Worm (Caenorhabditis elegans) whole organism, L4 larva: Measurements from ENCODE around the gene ZK822.9.

Source experiments
- F26F4.8 ChIP-seq: fragments of 200-800 bp; sonication (Bioruptor generic); conservative IDR thresholded peaks from 2 replicates; pipeline ENCODE4 v1.3.6; 2022; ENCODE audit warnings: missing genetic modification characterization, missing compliant biosample characterization
- F44E2.7 ChIP-seq: fragments of 200-800 bp; sonication (Bioruptor generic); IDR thresholded peaks from 2 replicates; pipeline ENCODE4 v2.1.2; 2022; ENCODE audit warnings: missing genetic modification characterization, missing compliant biosample characterization
- R02D3.7 ChIP-seq: fragments of 150-350 bp; sonication (generic microtip); optimal IDR thresholded peaks from 3 replicates; lab custom pipeline; 2014; ENCODE audit warnings: missing biosample characterization, missing genetic modification characterization
- T26A8.4 ChIP-seq: fragments of 200-800 bp; sonication (Bioruptor generic); IDR thresholded peaks from 2 replicates; pipeline ENCODE4 v1.3.6; 2022; ENCODE audit warnings: missing genetic modification characterization, missing compliant biosample characterization
- Y105C5A.15 ChIP-seq: fragments of 200-800 bp; sonication (Bioruptor generic); IDR thresholded peaks from 2 replicates; pipeline ENCODE4 v1.3.6; 2022; ENCODE audit warnings: missing genetic modification characterization, missing compliant biosample characterization
- Y48G9A.11 ChIP-seq: fragments of 200-800 bp; sonication (Bioruptor generic); IDR thresholded peaks from 2 replicates; pipeline ENCODE4 v1.3.6; 2022; ENCODE audit warnings: missing genetic modification reagents, missing genetic modification characterization, missing compliant biosample characterization
- aha-1 ChIP-seq: fragments of 150-350 bp; peaks from one replicate; lab custom pipeline; 2014; ENCODE audit warnings: missing biosample characterization, missing genetic modification characterization
- attf-4 ChIP-seq: sonication (generic microtip); optimal IDR thresholded peaks from 3 replicates; lab custom pipeline; 2017; ENCODE audit warnings: missing biosample characterization, missing genetic modification characterization
- ceh-20 ChIP-seq: fragments of 200-800 bp; sonication (Bioruptor generic); IDR thresholded peaks from 2 replicates; pipeline ENCODE4 v1.3.6; 2022; ENCODE audit warnings: missing genetic modification reagents, missing genetic modification characterization, missing compliant biosample characterization
- ceh-44 ChIP-seq: fragments of 200-800 bp; sonication (Bioruptor generic); IDR thresholded peaks from 2 replicates; pipeline ENCODE4 v1.3.6; 2022; ENCODE audit warnings: missing genetic modification reagents, missing genetic modification characterization, missing compliant biosample characterization
- ceh-62 ChIP-seq: sonication (generic microtip); optimal IDR thresholded peaks from 2 replicates; lab custom pipeline; 2017; ENCODE audit warnings: missing biosample characterization, missing genetic modification characterization
- ceh-82 ChIP-seq: sonication (generic microtip); optimal IDR thresholded peaks from 2 replicates; lab custom pipeline; 2017; ENCODE audit warnings: missing biosample characterization, missing genetic modification characterization
- daf-12 ChIP-seq: fragments of 150-350 bp; optimal IDR thresholded peaks from 2 replicates; lab custom pipeline; 2014; ENCODE audit warnings: missing biosample characterization, missing genetic modification reagents, missing genetic modification characterization
- daf-8 ChIP-seq: fragments of 200-800 bp; sonication (Bioruptor generic); IDR thresholded peaks from 2 replicates; pipeline ENCODE4 v1.3.6; 2022; ENCODE audit warnings: missing genetic modification characterization, missing compliant biosample characterization
- dmd-6 ChIP-seq: fragments of 200-800 bp; sonication (Bioruptor generic); IDR thresholded peaks from 2 replicates; pipeline ENCODE4 v1.3.6; 2022; ENCODE audit warnings: missing genetic modification reagents, missing genetic modification characterization, missing compliant biosample characterization
- dmd-8 ChIP-seq: fragments of 200-800 bp; sonication (Bioruptor generic); IDR thresholded peaks from 2 replicates; pipeline ENCODE4 v1.3.6; 2022; ENCODE audit warnings: missing genetic modification characterization, missing compliant biosample characterization
- dpl-1 ChIP-seq: fragments of 150-350 bp; optimal IDR thresholded peaks from 2 replicates; lab custom pipeline; 2014; ENCODE audit warnings: missing biosample characterization, missing genetic modification reagents, missing genetic modification characterization
- egl-27 ChIP-seq: sonication (generic microtip); optimal IDR thresholded peaks from 3 replicates; lab custom pipeline; 2017; ENCODE audit warnings: missing biosample characterization, missing genetic modification reagents, missing genetic modification characterization
- gei-8 ChIP-seq: fragments of 200-800 bp; sonication (Bioruptor generic); optimal IDR thresholded peaks from 2 replicates; lab custom pipeline; 2018; ENCODE audit warnings: mild to moderate bottlenecking, missing genetic modification characterization, missing compliant biosample characterization
- hlh-30 ChIP-seq: sonication (generic microtip); optimal IDR thresholded peaks from 2 replicates; lab custom pipeline; 2017; ENCODE audit warnings: antibody characterized with exemption, mild to moderate bottlenecking, missing genetic modification characterization, missing compliant biosample characterization; ENCODE audit not compliant: insufficient read depth
- hmg-1.1 ChIP-seq: fragments of 200-800 bp; sonication (Bioruptor generic); IDR thresholded peaks from 2 replicates; pipeline ENCODE4 v1.3.6; 2022; ENCODE audit warnings: missing genetic modification reagents, missing genetic modification characterization, missing compliant biosample characterization
- jun-1 ChIP-seq: fragments of 150-350 bp; optimal IDR thresholded peaks from 2 replicates; lab custom pipeline; 2014; ENCODE audit warnings: missing biosample characterization, missing genetic modification reagents, missing genetic modification characterization
- lin-1 ChIP-seq: fragments of 200-800 bp; sonication (Bioruptor generic); IDR thresholded peaks from 2 replicates; pipeline ENCODE4 v1.3.6; 2022; ENCODE audit warnings: missing genetic modification reagents, missing genetic modification characterization, missing compliant biosample characterization
- lin-29 ChIP-seq: fragments of 200-800 bp; sonication (Bioruptor generic); IDR thresholded peaks from 2 replicates; pipeline ENCODE4 v1.3.6; 2022; ENCODE audit warnings: missing genetic modification reagents, missing genetic modification characterization, missing compliant biosample characterization
- lsy-2 ChIP-seq, 2 experiments: fragments of 150-350 bp in 1 of 2; sonication (generic microtip) in 1 of 2; optimal IDR thresholded peaks; 2 replicates each; lab custom pipeline; 2014 to 2017; ENCODE audit warnings: missing biosample characterization in 2 of 2, missing genetic modification characterization in 2 of 2
- madf-5 ChIP-seq, 2 experiments: fragments of 200-800 bp; sonication (Bioruptor generic); IDR thresholded peaks; 2 replicates each; pipeline ENCODE4 v1.3.6; 2022; ENCODE audit warnings: missing compliant biosample characterization in 2 of 2, missing genetic modification characterization in 2 of 2
- mdl-1 ChIP-seq, 2 experiments: fragments of 150-350 bp in 1 of 2; sonication (generic microtip) in 1 of 2; optimal IDR thresholded peaks; 2 replicates each; lab custom pipeline; 2014 to 2017; ENCODE audit warnings: missing biosample characterization in 2 of 2, missing genetic modification characterization in 2 of 2
- mep-1 ChIP-seq: fragments of 150-350 bp; sonication (generic microtip); optimal IDR thresholded peaks from 3 replicates; lab custom pipeline; 2014; ENCODE audit warnings: missing biosample characterization, missing genetic modification characterization
- mes-2 ChIP-seq: sonication (generic microtip); optimal IDR thresholded peaks from 2 replicates; lab custom pipeline; 2016; ENCODE audit warnings: missing genotype, mild to moderate bottlenecking, missing genetic modification characterization, missing compliant biosample characterization; ENCODE audit not compliant: poor library complexity, severe bottlenecking
- mxl-2 ChIP-seq: fragments of 200-800 bp; sonication (Bioruptor generic); conservative IDR thresholded peaks from 2 replicates; pipeline ENCODE4 v1.3.6; 2022; ENCODE audit warnings: missing genetic modification reagents, missing genetic modification characterization, missing compliant biosample characterization
- mxl-3 ChIP-seq: fragments of 200-800 bp; sonication (Bioruptor generic); optimal IDR thresholded peaks from 2 replicates; lab custom pipeline; 2018; ENCODE audit warnings: mild to moderate bottlenecking, missing genetic modification characterization, missing compliant biosample characterization
- nhr-10 ChIP-seq: fragments of 150-350 bp; optimal IDR thresholded peaks from 2 replicates; lab custom pipeline; 2014; ENCODE audit warnings: missing biosample characterization, missing genetic modification characterization
- nhr-11 ChIP-seq: fragments of 150-350 bp; optimal IDR thresholded peaks from 2 replicates; lab custom pipeline; 2014; ENCODE audit warnings: missing biosample characterization, missing genetic modification characterization
- nhr-111 ChIP-seq: fragments of 200-800 bp; sonication (Bioruptor generic); optimal IDR thresholded peaks from 2 replicates; lab custom pipeline; 2018; ENCODE audit warnings: mild to moderate bottlenecking, missing genetic modification characterization, missing compliant biosample characterization
- nhr-25 ChIP-seq: sonication (generic microtip); optimal IDR thresholded peaks from 2 replicates; lab custom pipeline; 2017; ENCODE audit warnings: missing genetic modification characterization, mild to moderate bottlenecking, missing compliant biosample characterization, antibody characterized with exemption, moderate library complexity, borderline replicate concordance; ENCODE audit not compliant: insufficient read depth
- nhr-41 ChIP-seq: fragments of 200-800 bp; sonication (Bioruptor generic); IDR thresholded peaks from 2 replicates; pipeline ENCODE4 v1.3.6; 2022; ENCODE audit warnings: missing genetic modification reagents, missing genetic modification characterization, missing compliant biosample characterization
- nhr-42 ChIP-seq: fragments of 200-800 bp; sonication (Bioruptor generic); IDR thresholded peaks from 2 replicates; pipeline ENCODE4 v1.3.6; 2022; ENCODE audit warnings: missing genetic modification characterization, missing compliant biosample characterization
- nhr-48 ChIP-seq: sonication (generic microtip); optimal IDR thresholded peaks from 2 replicates; lab custom pipeline; 2016; ENCODE audit warnings: mild to moderate bottlenecking, missing genetic modification characterization, missing compliant biosample characterization
- nhr-76 ChIP-seq: fragments of 150-350 bp; optimal IDR thresholded peaks from 2 replicates; lab custom pipeline; 2014; ENCODE audit warnings: missing biosample characterization, missing genetic modification characterization
- nhr-77 ChIP-seq: fragments of 150-350 bp; optimal IDR thresholded peaks from 2 replicates; lab custom pipeline; 2014; ENCODE audit warnings: missing biosample characterization, missing genetic modification characterization
- pha-4 ChIP-seq, 2 experiments: fragments of 150-350 bp in 1 of 2; fragments of 200-800 bp in 1 of 2; sonication (Bioruptor generic) in 1 of 2; IDR thresholded peaks in 1 of 2; optimal IDR thresholded peaks in 1 of 2; 2 replicates each; pipeline versions ENCODE4 v1.3.6 to Lab custom; 2014 to 2022; ENCODE audit warnings: missing genetic modification characterization in 2 of 2, missing genetic modification reagents in 2 of 2, missing biosample characterization in 1 of 2, missing compliant biosample characterization in 1 of 2
- rbr-2 ChIP-seq: sonication (generic microtip); optimal IDR thresholded peaks from 2 replicates; lab custom pipeline; 2016; ENCODE audit warnings: missing genotype, missing genetic modification characterization, missing compliant biosample characterization
- snpc-1.2 ChIP-seq: fragments of 200-800 bp; sonication (Bioruptor generic); IDR thresholded peaks from 2 replicates; pipeline ENCODE4 v1.3.6; 2022; ENCODE audit warnings: missing genetic modification reagents, missing genetic modification characterization, missing compliant biosample characterization
- snpc-4 ChIP-seq: fragments of 150-350 bp; optimal IDR thresholded peaks from 2 replicates; lab custom pipeline; 2014; ENCODE audit warnings: missing biosample characterization, missing genetic modification characterization
- spr-3 ChIP-seq: fragments of 200-800 bp; sonication (Bioruptor generic); optimal IDR thresholded peaks from 2 replicates; lab custom pipeline; 2018; ENCODE audit warnings: mild to moderate bottlenecking, missing genetic modification characterization, missing compliant biosample characterization
- tra-1 ChIP-seq: fragments of 200-800 bp; sonication (Bioruptor generic); IDR thresholded peaks from 2 replicates; pipeline ENCODE4 v1.3.6; 2022; ENCODE audit warnings: missing genetic modification reagents, missing genetic modification characterization, missing compliant biosample characterization
- unc-130 ChIP-seq: sonication (generic microtip); optimal IDR thresholded peaks from 2 replicates; lab custom pipeline; 2016; ENCODE audit warnings: missing genetic modification reagents, missing genetic modification characterization, missing compliant biosample characterization
- unc-62 ChIP-seq, 3 experiments: fragments of 150-350 bp in 1 of 3; sonication (generic microtip); optimal IDR thresholded peaks in 2 of 3; peaks in 1 of 3; 1 replicate in 1 of 3; 2 replicates in 2 of 3; lab custom pipeline; 2014 to 2017; ENCODE audit warnings: missing biosample characterization in 3 of 3, missing genetic modification characterization in 3 of 3, missing genetic modification reagents in 3 of 3, missing genotype in 1 of 3
- zag-1 ChIP-seq: fragments of 150-350 bp; optimal IDR thresholded peaks from 2 replicates; lab custom pipeline; 2014; ENCODE audit warnings: missing biosample characterization, missing genetic modification characterization
- zip-11 ChIP-seq: fragments of 200-800 bp; sonication (Bioruptor generic); IDR thresholded peaks from 2 replicates; pipeline ENCODE4 v1.3.6; 2022; ENCODE audit warnings: missing genetic modification characterization, missing compliant biosample characterization
- ztf-11 ChIP-seq: fragments of 150-350 bp; optimal IDR thresholded peaks from 2 replicates; lab custom pipeline; 2014; ENCODE audit warnings: missing biosample characterization, missing genetic modification characterization

The ZK822.9 gene

ce11 chrIV:11957074-11957473 lies 41.3 kb downstream of the ZK822.9 start:
- no peak for TF ChIP-seq dmd-8 (GFP tag; lab: Robert Waterston, UW)
- no peak for TF ChIP-seq unc-130 (GFP tag; lab: Kevin White, UChicago)
- TF ChIP-seq F26F4.8 (GFP tag; lab: Robert Waterston, UW): no peak
- no peak for TF ChIP-seq ceh-82 (tag; lab: Kevin White, UChicago)
- no peak for TF ChIP-seq attf-4
- TF ChIP-seq nhr-11 (tag; lab: Kevin White, UChicago): no peak
- TF ChIP-seq tra-1: no peak
- TF ChIP-seq unc-62 (GFP tag; optimal IDR thresholded peaks at IDR 0.05 in 1 of 2; lab: Kevin White, UChicago): peak in 1 of 2 experiments; percentile 22
- TF ChIP-seq unc-62 (tag; optimal IDR thresholded peaks at IDR 0.05; lab: Kevin White, UChicago): no peak
- no peak for TF ChIP-seq nhr-10 (tag; lab: Kevin White, UChicago)
- no peak for TF ChIP-seq jun-1 (tag; lab: Kevin White, UChicago)
- TF ChIP-seq snpc-1.2 (GFP tag; lab: Robert Waterston, UW): no peak
- TF ChIP-seq lin-29: no peak
- TF ChIP-seq zip-11 (GFP tag; lab: Robert Waterston, UW): no peak
- TF ChIP-seq ceh-44: no peak
- no peak for TF ChIP-seq rbr-2 (tag; lab: Kevin White, UChicago)
- TF ChIP-seq dpl-1 (GFP tag; lab: Kevin White, UChicago): no peak
- TF ChIP-seq mdl-1 (tag; optimal IDR thresholded peaks at IDR 0.05; lab: Kevin White, UChicago): peak in 1 of 2 experiments; percentile 33
- no peak for TF ChIP-seq F44E2.7
- no peak for TF ChIP-seq R02D3.7 (tag; lab: Kevin White, UChicago)
- TF ChIP-seq ztf-11 (tag; lab: Kevin White, UChicago): no peak
- TF ChIP-seq Y105C5A.15 (GFP tag; lab: Robert Waterston, UW): no peak
- no peak for TF ChIP-seq ceh-20 (GFP tag; lab: Robert Waterston, UW)
- TF ChIP-seq lsy-2 (tag; optimal IDR thresholded peaks at IDR 0.05; lab: Kevin White, UChicago): no peak
- TF ChIP-seq nhr-76 (tag; lab: Kevin White, UChicago): no peak
- TF ChIP-seq snpc-4 (tag; lab: Kevin White, UChicago): no peak
- TF ChIP-seq daf-8 (GFP tag; lab: Robert Waterston, UW): no peak
- TF ChIP-seq nhr-48: no peak
- TF ChIP-seq madf-5 (GFP tag; IDR thresholded peaks at IDR 0.05; lab: Robert Waterston, UW): no peak
- no peak for TF ChIP-seq T26A8.4 (GFP tag; lab: Robert Waterston, UW)
- no peak for TF ChIP-seq nhr-77 (tag; lab: Kevin White, UChicago)
- TF ChIP-seq mep-1 (tag; lab: Kevin White, UChicago): no peak
- peak; percentile 94 for TF ChIP-seq aha-1 (tag; lab: Kevin White, UChicago)
- no peak for TF ChIP-seq nhr-25 (tag; lab: Kevin White, UChicago)
- no peak for TF ChIP-seq lin-1
- no peak for TF ChIP-seq zag-1
- no peak for TF ChIP-seq daf-12 (tag; lab: Kevin White, UChicago)
- peak; percentile 32 for TF ChIP-seq hlh-30 (tag; lab: Kevin White, UChicago)
- TF ChIP-seq mxl-3 (GFP tag; lab: Kevin White, UChicago): peak; percentile 66
- no peak for TF ChIP-seq mes-2 (tag; lab: Kevin White, UChicago)
- no peak for TF ChIP-seq nhr-111 (GFP tag; lab: Kevin White, UChicago)
- no peak for TF ChIP-seq spr-3 (GFP tag; lab: Kevin White, UChicago)
- TF ChIP-seq dmd-6 (GFP tag; lab: Robert Waterston, UW): peak; percentile 19; the same call in 1 of the 2 replicates
- no peak for TF ChIP-seq nhr-42 (GFP tag; lab: Robert Waterston, UW)
- TF ChIP-seq gei-8 (GFP tag; lab: Kevin White, UChicago): no peak
- TF ChIP-seq pha-4 (GFP tag; IDR thresholded peaks at IDR 0.05; lab: Robert Waterston, UW): no peak
- TF ChIP-seq pha-4 (tag; optimal IDR thresholded peaks at IDR 0.05; lab: Kevin White, UChicago): no peak
- TF ChIP-seq mxl-2: no peak
- no peak for TF ChIP-seq nhr-41 (GFP tag; lab: Robert Waterston, UW)
- TF ChIP-seq hmg-1.1 (GFP tag; lab: Robert Waterston, UW): no peak
- TF ChIP-seq ceh-62 (tag; lab: Kevin White, UChicago): no peak
- TF ChIP-seq Y48G9A.11 (GFP tag; lab: Robert Waterston, UW): no peak
- TF ChIP-seq egl-27: no peak
